Worm (Caenorhabditis elegans): ENCODE data around the gene cisd-1.

cisd-1 gene

DNA sequence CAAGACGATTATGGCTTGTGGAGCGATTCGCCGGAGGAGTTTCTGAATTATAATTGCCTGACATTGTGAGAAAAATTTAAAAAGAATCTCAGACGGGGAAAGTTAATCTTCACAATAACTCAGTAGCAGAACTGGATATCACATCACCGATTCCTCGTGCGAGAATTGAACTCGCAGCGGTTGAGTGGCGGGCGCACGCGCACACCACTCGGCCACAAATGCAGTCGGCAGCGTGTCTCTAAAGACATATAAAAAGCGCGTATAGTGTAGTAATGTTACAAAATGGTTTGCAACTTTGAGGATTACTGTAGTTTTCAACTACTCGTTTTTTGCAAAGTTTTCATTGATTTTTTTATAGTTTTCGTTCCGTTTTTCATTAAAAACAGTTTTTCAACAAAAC lies 15.2 kb upstream of the cisd-1 start:
- TF ChIP-seq him-1 (tag; optimal IDR thresholded peaks at IDR 0.05) (peak; percentile 98), B0035.1 (tag; optimal IDR thresholded peaks at IDR 0.05) (peak; percentile 76), K12H6.12 (tag; optimal IDR thresholded peaks at IDR 0.05) (peak; percentile 77), hsf-1 (GFP tag; IDR thresholded peaks at IDR 0.05) (peak; percentile 64; the same call in 1 of the 2 replicates), chd-7 (tag; optimal IDR thresholded peaks at IDR 0.05) (peak; percentile 93), nhr-90 (tag; optimal IDR thresholded peaks at IDR 0.05) (peak; percentile 97), unc-130 (GFP tag; optimal IDR thresholded peaks at IDR 0.05) (peak; percentile 62), bed-1 (GFP tag; IDR thresholded peaks at IDR 0.05) (peak; percentile 87; the same call in 1 of the 2 replicates), nhr-179 (tag; optimal IDR thresholded peaks at IDR 0.05) (peak; percentile 75), pha-4 (tag; optimal IDR thresholded peaks at IDR 0.05) (no peak), ZK185.1 (tag; optimal IDR thresholded peaks at IDR 0.05; ENCODE audit: poor library complexity, severe bottlenecking) (peak; percentile 95), C17E4.6 (GFP tag; IDR thresholded peaks at IDR 0.05) (peak; percentile 69), Y53G8AR.9 (GFP tag; conservative IDR thresholded peaks at IDR 0.05) (peak; percentile 83; the same call in 1 of the 2 replicates), Y67H2A.10 (GFP tag; conservative IDR thresholded peaks at IDR 0.05) (0 out of 2 replicates have a peak, but pooled peaks have one; percentile 50), T26A5.8 (tag; optimal IDR thresholded peaks at IDR 0.05) (peak; percentile 94), pbrm-1 (GFP tag; IDR thresholded peaks at IDR 0.05) (peak; percentile 91), ccch-3 (GFP tag; optimal IDR thresholded peaks at IDR 0.05) (peak; percentile 67), aptf-2 (GFP tag; conservative IDR thresholded peaks at IDR 0.05) (0 out of 2 replicates have a peak, but pooled peaks have one; percentile 58), mxl-1 (tag; optimal IDR thresholded peaks at IDR 0.05) (peak; percentile 98), ceh-100 (GFP tag; IDR thresholded peaks at IDR 0.05) (peak; percentile 82), madf-6 (GFP tag; IDR thresholded peaks at IDR 0.05) (peak; percentile 86), snpc-1.3 (tag; optimal IDR thresholded peaks at IDR 0.05; ENCODE audit: insufficient read depth) (peak; percentile 97), unc-62 (GFP tag; optimal IDR thresholded peaks at IDR 0.05) (no peak), tbp1 (GFP tag; optimal IDR thresholded peaks at IDR 0.05) (peak; percentile 100), D2030.7 (GFP tag; IDR thresholded peaks at IDR 0.05) (peak; percentile 90), ztf-6 (GFP tag; IDR thresholded peaks at IDR 0.05) (peak; percentile 90), hlh-26 (GFP tag; conservative IDR thresholded peaks at IDR 0.05) (0 out of 2 replicates have a peak, but pooled peaks have one; percentile 25), attf-6 (GFP tag; IDR thresholded peaks at IDR 0.05) (peak; percentile 79), F37B4.10 (GFP tag; IDR thresholded peaks at IDR 0.05) (0 out of 2 replicates have a peak, but pooled peaks have one; percentile 76), F39B2.1 (GFP tag; IDR thresholded peaks at IDR 0.05) (peak; percentile 85; the same call in 1 of the 2 replicates), egrh-3 (GFP tag; IDR thresholded peaks at IDR 0.05) (peak; percentile 50), let-607 (tag; optimal IDR thresholded peaks at IDR 0.05) (peak; percentile 67 to 78), B0336.3 (GFP tag; IDR thresholded peaks at IDR 0.05) (peak; percentile 87), snpc-4 (GFP tag; optimal IDR thresholded peaks at IDR 0.05) (peak; percentile 83), snpc-4 (tag; optimal IDR thresholded peaks at IDR 0.05) (peak; percentile 62 to 82 (median 77)), tbx-9 (tag; optimal IDR thresholded peaks at IDR 0.05; ENCODE audit: borderline replicate concordance) (peak; percentile 26), mes-4 (tag; optimal IDR thresholded peaks at IDR 0.05) (peak; percentile 90), fkh-3 (tag; optimal IDR thresholded peaks at IDR 0.05) (peak; percentile 97), tlf-1 (GFP tag; optimal IDR thresholded peaks at IDR 0.05) (peak; percentile 76), nfyb-1 (GFP tag; IDR thresholded peaks at IDR 0.05) (peak; percentile 93), lag-1 (GFP tag; IDR thresholded peaks at IDR 0.05) (peak; percentile 87; the same call in 1 of the 2 replicates), xnd-1 (tag; optimal IDR thresholded peaks at IDR 0.05) (peak; percentile 15), madf-10 (tag; optimal IDR thresholded peaks at IDR 0.05) (peak; percentile 87), attf-5 (GFP tag; optimal IDR thresholded peaks at IDR 0.05) (peak; percentile 91), rcor-1 (GFP tag; IDR thresholded peaks at IDR 0.05) (peak; percentile 88), F57A8.1 (GFP tag; optimal IDR thresholded peaks at IDR 0.05) (peak; percentile 98), dox-1 (GFP tag; IDR thresholded peaks at IDR 0.05) (peak; percentile 94), Y79H2A.3 (GFP tag; conservative IDR thresholded peaks at IDR 0.05) (peak; percentile 61; the same call in 1 of the 2 replicates)

All from whole organism, young adult.